Worm (Caenorhabditis elegans): ENCODE results near the gene K08B12.3.

Gene K08B12.3

DNA sequence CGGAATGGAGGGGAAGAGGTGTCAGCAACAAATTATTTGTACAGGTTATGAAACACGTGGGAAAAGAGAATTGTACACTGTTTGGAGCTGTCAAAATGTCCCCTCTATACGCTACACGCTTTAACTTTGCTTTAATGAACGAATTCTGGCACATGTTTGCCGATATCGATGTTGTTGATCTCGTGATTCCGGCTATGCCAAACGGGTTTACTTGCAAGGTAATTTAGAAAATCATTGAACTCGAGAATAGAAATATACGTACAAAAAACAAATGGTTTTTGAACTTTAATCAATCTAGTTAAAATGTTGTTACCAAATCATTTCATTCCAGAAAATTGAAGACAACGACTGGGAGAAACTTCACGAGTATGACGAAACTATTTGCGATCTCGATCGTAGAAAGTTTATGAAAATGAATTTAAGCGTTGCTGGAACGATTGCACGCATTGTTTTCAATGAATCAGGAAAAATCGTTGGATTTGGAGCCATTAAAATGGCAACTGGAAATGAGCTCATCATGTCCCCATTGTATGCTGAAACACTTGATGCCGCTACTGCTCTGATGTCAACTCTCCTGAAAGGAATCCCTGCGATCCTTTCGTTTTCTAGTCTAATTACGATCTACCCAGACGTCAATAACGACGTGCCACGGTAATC is 42.3 kb downstream of the K08B12.3 start (continued):
- no peak for TF ChIP-seq lin-15B (tag; optimal IDR thresholded peaks at IDR 0.05)
- TF ChIP-seq egl-27 (tag; optimal IDR thresholded peaks at IDR 0.05) = no peak
- no peak for TF ChIP-seq nhr-25 (tag; optimal IDR thresholded peaks at IDR 0.05; ENCODE audit: borderline replicate concordance, insufficient read depth)
- no peak for TF ChIP-seq F44E2.7 (GFP tag; IDR thresholded peaks at IDR 0.05)
- no peak for TF ChIP-seq D1046.2 (GFP tag; IDR thresholded peaks at IDR 0.05)
- no peak for TF ChIP-seq hif-1 (tag; optimal IDR thresholded peaks at IDR 0.05)
- peak; percentile 17 for TF ChIP-seq hlh-11 (tag; optimal IDR thresholded peaks at IDR 0.05)
- TF ChIP-seq mxl-3 (GFP tag; optimal IDR thresholded peaks at IDR 0.05) = peak; percentile 23
- 0 out of 2 replicates have a peak, but pooled peaks have one; percentile 6 for TF ChIP-seq ceh-20 (GFP tag; IDR thresholded peaks at IDR 0.05)

DNA sequence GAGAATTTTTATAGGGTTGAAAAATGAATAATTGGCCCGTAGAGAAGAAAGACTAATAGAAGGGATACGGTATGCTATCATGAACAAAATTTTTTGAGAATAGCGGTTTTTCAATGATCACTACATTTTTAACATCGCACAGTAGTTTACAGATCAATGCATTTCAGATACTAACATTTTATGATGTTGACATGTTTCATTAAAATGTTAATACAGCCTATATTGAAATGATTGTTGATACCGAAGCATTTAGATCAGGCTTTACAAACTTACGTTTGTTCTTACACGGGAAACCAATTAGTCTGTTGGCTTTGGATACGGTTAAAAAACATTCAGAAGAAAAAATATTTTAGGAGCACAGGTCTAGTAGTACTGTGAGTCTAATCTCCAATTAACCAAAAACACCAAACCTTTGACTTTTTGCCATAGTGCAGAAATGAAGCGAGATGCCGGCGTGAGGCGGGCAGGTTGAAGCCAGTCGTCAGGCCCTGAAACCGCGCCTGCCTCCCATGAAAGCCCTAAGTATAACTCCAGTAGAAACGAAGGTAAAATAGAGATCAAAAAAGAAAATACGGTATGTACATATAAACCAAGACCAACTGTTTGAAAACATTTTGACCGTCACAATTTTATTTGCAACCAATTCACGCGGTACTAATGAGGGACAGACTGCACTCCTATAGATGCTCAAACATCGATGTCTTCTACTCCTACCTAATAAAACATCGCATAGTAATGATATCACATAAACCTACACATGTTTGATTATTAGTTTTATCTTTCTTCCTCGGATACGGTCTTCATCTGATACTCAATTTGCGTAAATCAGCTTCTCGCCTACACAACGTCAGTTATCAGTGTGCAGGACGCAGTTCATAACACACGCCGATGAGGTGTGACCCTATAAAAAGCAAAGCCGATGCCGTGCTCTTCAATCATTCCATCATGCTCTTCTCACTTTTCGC is 43.4 kb downstream of the K08B12.3 start, which contains the start of gene fil-2:
fil-2 (plus strand) TSS at position 915 of the 965 bp plus-strand sequence.
- TF ChIP-seq unc-39 (tag; optimal IDR thresholded peaks at IDR 0.05) = no peak
- no peak for TF ChIP-seq tag-97 (GFP tag; IDR thresholded peaks at IDR 0.05)
- no peak for TF ChIP-seq dmd-8 (GFP tag; IDR thresholded peaks at IDR 0.05)
- no peak for TF ChIP-seq mdt-29 (GFP tag; IDR thresholded peaks at IDR 0.05)
- 0 out of 2 replicates have a peak, but pooled peaks have one; percentile 39 for TF ChIP-seq lin-29 (GFP tag; IDR thresholded peaks at IDR 0.05)
- TF ChIP-seq daf-8 (GFP tag; IDR thresholded peaks at IDR 0.05) = no peak
- TF ChIP-seq vab-7 (GFP tag; IDR thresholded peaks at IDR 0.05) = no peak
- TF ChIP-seq hmg-1.1 (GFP tag; IDR thresholded peaks at IDR 0.05) = 0 out of 2 replicates have a peak, but pooled peaks have one; percentile 21
- 0 out of 2 replicates have a peak, but pooled peaks have one; percentile 23 for TF ChIP-seq snpc-1.2 (GFP tag; IDR thresholded peaks at IDR 0.05)
- peak; percentile 73; the same call in 1 of the 2 replicates for TF ChIP-seq nhr-42 (GFP tag; IDR thresholded peaks at IDR 0.05)
- no peak for TF ChIP-seq ceh-82 (tag; optimal IDR thresholded peaks at IDR 0.05)
- TF ChIP-seq madf-5 (GFP tag; IDR thresholded peaks at IDR 0.05) = no peak; a peak in 1 of 4 replicates
- TF ChIP-seq zip-11 (GFP tag; IDR thresholded peaks at IDR 0.05) = no peak
- no peak for TF ChIP-seq nhr-41 (GFP tag; IDR thresholded peaks at IDR 0.05)
- no peak for TF ChIP-seq ceh-44 (GFP tag; IDR thresholded peaks at IDR 0.05)
- peak; percentile 99 for TF ChIP-seq zfp-3 (GFP tag; conservative IDR thresholded peaks at IDR 0.05)
- no peak for TF ChIP-seq daf-16 (GFP tag; optimal IDR thresholded peaks at IDR 0.05)
- TF ChIP-seq daf-16 (tag; optimal IDR thresholded peaks at IDR 0.05) = peak; percentile 77
- TF ChIP-seq egl-27 (tag; optimal IDR thresholded peaks at IDR 0.05) = no peak
- TF ChIP-seq ZK337.2 (GFP tag; IDR thresholded peaks at IDR 0.05) = no peak
- no peak for TF ChIP-seq lin-15B (tag; optimal IDR thresholded peaks at IDR 0.05)
- TF ChIP-seq unc-62 (GFP tag; optimal IDR thresholded peaks at IDR 0.05 in 1 of 2) = peak; percentile 50 to 58
- TF ChIP-seq unc-62 (tag; optimal IDR thresholded peaks at IDR 0.05) = no peak
- no peak for TF ChIP-seq zfp-2 (tag; optimal IDR thresholded peaks at IDR 0.05)
- TF ChIP-seq F26F4.8 (GFP tag; conservative IDR thresholded peaks at IDR 0.05) = no peak
- peak; percentile 41; the same call in 1 of the 2 replicates for TF ChIP-seq dmd-6 (GFP tag; IDR thresholded peaks at IDR 0.05)
- TF ChIP-seq ama-1 (optimal IDR thresholded peaks at IDR 0.05) = peak; percentile 24
- peak; percentile 5 for TF ChIP-seq hlh-30 (tag; optimal IDR thresholded peaks at IDR 0.05; ENCODE audit: insufficient read depth)
- no peak for TF ChIP-seq lin-1 (GFP tag; IDR thresholded peaks at IDR 0.05)
- no peak for TF ChIP-seq ces-1 (GFP tag; optimal IDR thresholded peaks at IDR 0.05)
- TF ChIP-seq sdz-12 (GFP tag; optimal IDR thresholded peaks at IDR 0.05) = peak; percentile 46
- TF ChIP-seq Y5F2A.4 (GFP tag; optimal IDR thresholded peaks at IDR 0.05) = no peak
- peak; percentile 28 for TF ChIP-seq nhr-25 (tag; optimal IDR thresholded peaks at IDR 0.05; ENCODE audit: borderline replicate concordance, insufficient read depth)
- TF ChIP-seq mxl-3 (GFP tag; optimal IDR thresholded peaks at IDR 0.05) = no peak
- TF ChIP-seq php-3 (GFP tag; IDR thresholded peaks at IDR 0.05) = no peak
- peak; percentile 66 for TF ChIP-seq T20F7.1 (GFP tag; optimal IDR thresholded peaks at IDR 0.05)
- TF ChIP-seq nhr-11 (tag; optimal IDR thresholded peaks at IDR 0.05) = peak; percentile 25
- TF ChIP-seq mdl-1 (tag; optimal IDR thresholded peaks at IDR 0.05) = no peak
- TF ChIP-seq Y48G9A.11 (GFP tag; IDR thresholded peaks at IDR 0.05) = peak; percentile 42; the same call in 1 of the 2 replicates
- no peak for TF ChIP-seq F10B5.3 (tag; optimal IDR thresholded peaks at IDR 0.05)
